Worm (Caenorhabditis elegans) whole organism, mixed stage, embryonic: ENCODE data around the gene F14D7.9.

Experiments
- M03D4.4 ChIP-seq: sonication (generic microtip); optimal IDR thresholded peaks from 2 replicates; lab custom pipeline; 2017; ENCODE audit warnings: mild to moderate bottlenecking, missing genetic modification characterization, missing compliant biosample characterization
- ceh-39 ChIP-seq: fragments of 150-350 bp; optimal IDR thresholded peaks from 2 replicates; lab custom pipeline; 2014; ENCODE audit warnings: missing biosample characterization, missing genetic modification characterization
- ceh-43 ChIP-seq: fragments of 200-800 bp; sonication (Bioruptor generic); optimal IDR thresholded peaks from 2 replicates; lab custom pipeline; 2018; ENCODE audit warnings: mild to moderate bottlenecking, missing genetic modification characterization, moderate library complexity, missing compliant biosample characterization
- ceh-83 ChIP-seq: fragments of 200-800 bp; sonication (Bioruptor generic); optimal IDR thresholded peaks from 2 replicates; lab custom pipeline; 2018; ENCODE audit warnings: mild to moderate bottlenecking, missing genetic modification characterization, missing compliant biosample characterization
- cnd-1 ChIP-seq: fragments of 200-800 bp; sonication (Bioruptor generic); optimal IDR thresholded peaks from 2 replicates; lab custom pipeline; 2018; ENCODE audit warnings: mild to moderate bottlenecking, missing genetic modification characterization, missing compliant biosample characterization
- drap-1 ChIP-seq: fragments of 200-800 bp; sonication (Bioruptor generic); optimal IDR thresholded peaks from 3 replicates; lab custom pipeline; 2018; ENCODE audit warnings: mild to moderate bottlenecking, missing genetic modification characterization, missing compliant biosample characterization
- elt-3 ChIP-seq: fragments of 150-350 bp; optimal IDR thresholded peaks from 2 replicates; lab custom pipeline; 2014; ENCODE audit warnings: missing biosample characterization, missing genetic modification characterization
- flh-1 ChIP-seq: fragments of 200-800 bp; sonication (Bioruptor generic); optimal IDR thresholded peaks from 2 replicates; lab custom pipeline; 2018; ENCODE audit warnings: mild to moderate bottlenecking, missing genetic modification characterization, moderate library complexity, missing compliant biosample characterization
- lin-13 ChIP-seq: fragments of 150-350 bp; optimal IDR thresholded peaks from 2 replicates; lab custom pipeline; 2014; ENCODE audit warnings: missing biosample characterization, missing genetic modification characterization
- lsy-2 ChIP-seq: fragments of 150-350 bp; optimal IDR thresholded peaks from 2 replicates; lab custom pipeline; 2014; ENCODE audit warnings: missing biosample characterization, missing genetic modification characterization
- mep-1 ChIP-seq: fragments of 150-350 bp; optimal IDR thresholded peaks from 2 replicates; lab custom pipeline; 2017; ENCODE audit warnings: missing biosample characterization, missing genetic modification reagents, missing genetic modification characterization, inconsistent platforms
- mls-2 ChIP-seq: sonication (generic microtip); optimal IDR thresholded peaks from 2 replicates; lab custom pipeline; 2016; ENCODE audit warnings: mild to moderate bottlenecking, missing genetic modification characterization, moderate library complexity, missing compliant biosample characterization
- nhr-2 ChIP-seq: fragments of 150-350 bp; optimal IDR thresholded peaks from 2 replicates; lab custom pipeline; 2014; ENCODE audit warnings: missing biosample characterization, missing genetic modification characterization
- sem-2 ChIP-seq: fragments of 200-800 bp; sonication (Bioruptor generic); optimal IDR thresholded peaks from 2 replicates; lab custom pipeline; 2018; ENCODE audit warnings: mild to moderate bottlenecking, missing genetic modification characterization, missing compliant biosample characterization
- sptf-1 ChIP-seq: sonication (generic microtip); optimal IDR thresholded peaks from 2 replicates; lab custom pipeline; 2017; ENCODE audit warnings: mild to moderate bottlenecking, missing genetic modification characterization, moderate library complexity, missing compliant biosample characterization
- tbx-8 ChIP-seq: fragments of 200-800 bp; sonication (Bioruptor generic); optimal IDR thresholded peaks from 2 replicates; lab custom pipeline; 2018; ENCODE audit warnings: mild to moderate bottlenecking, missing genetic modification characterization, moderate library complexity, missing compliant biosample characterization
- unc-39 ChIP-seq: fragments of 150-350 bp; optimal IDR thresholded peaks from 2 replicates; lab custom pipeline; 2014; ENCODE audit warnings: missing biosample characterization, missing genetic modification characterization

Gene F14D7.9

ce11 chrV:14336655-14337054 lies 42.2 kb downstream of the F14D7.9 start, which contains the start of gene srm-6:
Gene srm-6, plus strand, starts transcription at chrV:14336955.
- TF ChIP-seq mep-1 (tag; lab: Kevin White, UChicago), result no peak
- no peak for TF ChIP-seq ceh-43 (GFP tag; lab: Kevin White, UChicago)
- no peak for TF ChIP-seq cnd-1 (tag; lab: Kevin White, UChicago)
- TF ChIP-seq unc-39 (tag; lab: Kevin White, UChicago), result no peak
- TF ChIP-seq sem-2 (GFP tag; lab: Kevin White, UChicago), result no peak
- no peak for TF ChIP-seq ceh-39 (tag; lab: Kevin White, UChicago)
- no peak for TF ChIP-seq lsy-2
- TF ChIP-seq flh-1 (GFP tag; lab: Kevin White, UChicago), result no peak
- no peak for TF ChIP-seq drap-1 (GFP tag; lab: Kevin White, UChicago)
- no peak for TF ChIP-seq ceh-83 (GFP tag; lab: Kevin White, UChicago)
- TF ChIP-seq mls-2 (tag; lab: Kevin White, UChicago), result no peak
- TF ChIP-seq, all 35 proteins: peak for 0

ce11 chrV:14341672-14342071 lies 47.2 kb downstream of the F14D7.9 start, which contains the start of gene F47B8.10:
Gene F47B8.10, plus strand, starts transcription at chrV:14341972.
- TF ChIP-seq elt-3 (tag; lab: Kevin White, UChicago), result no peak
- no peak for TF ChIP-seq lin-13
- TF ChIP-seq mep-1 (tag; lab: Kevin White, UChicago), result no peak
- TF ChIP-seq tbx-8 (GFP tag; lab: Kevin White, UChicago), result no peak
- TF ChIP-seq ceh-39 (tag; lab: Kevin White, UChicago), result no peak
- no peak for TF ChIP-seq M03D4.4 (tag; lab: Kevin White, UChicago)
- TF ChIP-seq lsy-2, result no peak
- TF ChIP-seq ceh-83 (GFP tag; lab: Kevin White, UChicago), result no peak
- TF ChIP-seq unc-39 (tag; lab: Kevin White, UChicago), result no peak
- TF ChIP-seq sptf-1 (tag; lab: Kevin White, UChicago), result no peak
- no peak for TF ChIP-seq mls-2 (tag; lab: Kevin White, UChicago)
- TF ChIP-seq nhr-2 (tag; lab: Kevin White, UChicago), result no peak
